Fruit fly (Drosophila melanogaster): ENCODE data around the gene RpL9.

dm6 chr2L:11022804-11023203 is 18.8 kb upstream of the RpL9 start:
- no peak for TF ChIP-seq CG15710 (tag; optimal IDR thresholded peaks at IDR 0.05)
- no peak for TF ChIP-seq CG13204 (GFP tag; optimal IDR thresholded peaks at IDR 0.05)
- no peak for TF ChIP-seq CG34367 (tag; optimal IDR thresholded peaks at IDR 0.05)
- TF ChIP-seq Pif1A (GFP tag; optimal IDR thresholded peaks at IDR 0.05): peak; percentile 12
- no peak for TF ChIP-seq EcR (GFP tag; optimal IDR thresholded peaks at IDR 0.05)
- TF ChIP-seq CG8159 (tag; optimal IDR thresholded peaks at IDR 0.05): peak; percentile 19
- no peak for TF ChIP-seq CG10348 (GFP tag; IDR thresholded peaks at IDR 0.05)
- TF ChIP-seq D1 (tag; optimal IDR thresholded peaks at IDR 0.05): no peak
